Fruit fly (Drosophila melanogaster): Measurements from ENCODE around the gene CtIP.

The CtIP gene

DNA sequence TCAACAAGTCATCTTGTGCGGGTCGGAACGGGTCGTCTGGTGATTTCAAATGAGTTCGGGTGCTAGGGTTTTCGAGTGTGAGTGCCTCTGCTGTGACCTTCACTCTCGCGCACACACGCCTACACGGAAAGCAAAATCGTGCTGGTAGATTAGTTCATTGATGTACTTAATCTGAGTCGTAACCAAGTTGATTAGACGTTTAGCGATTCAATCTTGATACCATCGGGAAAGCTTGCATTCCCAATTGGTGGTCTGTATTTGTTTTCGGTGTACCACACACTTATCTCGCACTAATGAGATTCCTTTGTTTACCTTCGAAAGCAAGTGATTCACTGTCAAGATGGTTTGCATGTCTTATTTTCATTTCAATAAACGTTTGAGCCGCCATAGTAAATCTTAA, 47.1 kb upstream of the CtIP start (continued):
- TF ChIP-seq CG34422 (GFP tag; IDR thresholded peaks at IDR 0.05) (peak; percentile 57; the same call in 1 of the 3 replicates), CG11695 (GFP tag; IDR thresholded peaks at IDR 0.05) (peak; percentile 66), HLH3B (GFP tag; IDR thresholded peaks at IDR 0.05) (peak; percentile 31; the same call in 1 of the 2 replicates), Aef1 (GFP tag; IDR thresholded peaks at IDR 0.05) (peak; percentile 57; the same call in 2 of the 3 replicates), CG2678 (tag; optimal IDR thresholded peaks at IDR 0.05) (peak; percentile 60), CG3726 (GFP tag; IDR thresholded peaks at IDR 0.05) (no peak), Oli (tag; optimal IDR thresholded peaks at IDR 0.05) (peak; percentile 30), CG17612 (GFP tag; IDR thresholded peaks at IDR 0.05) (no peak), Hsf (GFP tag; optimal IDR thresholded peaks at IDR 0.05) (peak; percentile 33), CG17359 (tag; optimal IDR thresholded peaks at IDR 0.05) (peak; percentile 43), Hand (GFP tag; optimal IDR thresholded peaks at IDR 0.05) (no peak), CG17385 (GFP tag; optimal IDR thresholded peaks at IDR 0.05) (peak; percentile 13), zf30C (GFP tag; optimal IDR thresholded peaks at IDR 0.05) (peak; percentile 69), gfzf (GFP tag; optimal IDR thresholded peaks at IDR 0.05) (no peak), CG30403 (GFP tag; optimal IDR thresholded peaks at IDR 0.05) (peak; percentile 31), CG1024 (GFP tag; IDR thresholded peaks at IDR 0.05) (peak; percentile 3; the same call in 1 of the 2 replicates), Rx (GFP tag; IDR thresholded peaks at IDR 0.05) (0 out of 2 replicates have a peak, but pooled peaks have one; percentile 21), Drgx (GFP tag; IDR thresholded peaks at IDR 0.05) (no peak; the same call in 1 of the 2 replicates), CG4424 (GFP tag; optimal IDR thresholded peaks at IDR 0.05) (no peak), Atf6 (GFP tag; IDR thresholded peaks at IDR 0.05) (peak; percentile 70), fd3F (GFP tag; optimal IDR thresholded peaks at IDR 0.05) (peak; percentile 28), HmgZ (tag; optimal IDR thresholded peaks at IDR 0.05) (peak; percentile 42), gsb-n (tag; optimal IDR thresholded peaks at IDR 0.05) (no peak), CG43689 (GFP tag; IDR thresholded peaks at IDR 0.05) (peak; percentile 24; the same call in 1 of the 2 replicates), ranshi (GFP tag; IDR thresholded peaks at IDR 0.05) (peak; percentile 48), CG10431 (GFP tag; optimal IDR thresholded peaks at IDR 0.05) (no peak), CG8290 (GFP tag; optimal IDR thresholded peaks at IDR 0.05) (no peak), CG8290 (tag; optimal IDR thresholded peaks at IDR 0.05) (peak in 1 of 2 experiments; percentile 85), sob (GFP tag; IDR thresholded peaks at IDR 0.05) (peak; percentile 35; the same call in 1 of the 2 replicates), Myb (GFP tag; optimal IDR thresholded peaks at IDR 0.05) (peak; percentile 13), wdn (GFP tag; IDR thresholded peaks at IDR 0.05) (peak; percentile 54; the same call in 1 of the 2 replicates), CG4730 (GFP tag; IDR thresholded peaks at IDR 0.05) (peak; percentile 41; the same call in 1 of the 2 replicates), PHDP (tag; optimal IDR thresholded peaks at IDR 0.05) (peak; percentile 47), CG17328 (GFP tag; IDR thresholded peaks at IDR 0.05) (peak; percentile 39; the same call in 1 of the 2 replicates), CG13424 (tag; optimal IDR thresholded peaks at IDR 0.05) (peak; percentile 29), HmgD (GFP tag; optimal IDR thresholded peaks at IDR 0.05) (no peak), Side (GFP tag; optimal IDR thresholded peaks at IDR 0.05) (peak; percentile 11), HHEX (GFP tag; optimal IDR thresholded peaks at IDR 0.05) (peak; percentile 35), exex (tag; optimal IDR thresholded peaks at IDR 0.05) (peak; percentile 86), CG9609 (GFP tag; optimal IDR thresholded peaks at IDR 0.05) (peak; percentile 36), Hmr (GFP tag; optimal IDR thresholded peaks at IDR 0.05) (peak; percentile 59), lab (GFP tag; optimal IDR thresholded peaks at IDR 0.05) (peak; percentile 67), zfh2 (GFP tag; optimal IDR thresholded peaks at IDR 0.05) (peak; percentile 7), CG12155 (GFP tag; optimal IDR thresholded peaks at IDR 0.05) (peak; percentile 1), sisA (GFP tag; IDR thresholded peaks at IDR 0.05) (0 out of 2 replicates have a peak, but pooled peaks have one; percentile 19), CG12236 (GFP tag; optimal IDR thresholded peaks at IDR 0.05) (peak; percentile 16), CG6854 (GFP tag; optimal IDR thresholded peaks at IDR 0.05) (no peak), jumu (GFP tag; optimal IDR thresholded peaks at IDR 0.05) (peak; percentile 16), NfI (GFP tag; optimal IDR thresholded peaks at IDR 0.05) (peak; percentile 44), vvl (GFP tag; IDR thresholded peaks at IDR 0.05) (peak; percentile 69), unpg (GFP tag; optimal IDR thresholded peaks at IDR 0.05) (peak; percentile 48)
